Worm (Caenorhabditis elegans) whole organism, mixed stage, embryonic: Measurements from ENCODE around the gene C13A2.5.

Source experiments
- M03D4.4 ChIP-seq: sonication (generic microtip); optimal IDR thresholded peaks from 2 replicates; lab custom pipeline; 2017; ENCODE audit warnings: mild to moderate bottlenecking, missing genetic modification characterization, missing compliant biosample characterization
- bed-3 ChIP-seq: fragments of 200-800 bp; sonication (Bioruptor generic); optimal IDR thresholded peaks from 3 replicates; lab custom pipeline; 2018; ENCODE audit warnings: mild to moderate bottlenecking, missing genetic modification characterization, moderate library complexity, missing compliant biosample characterization
- blmp-1 ChIP-seq: fragments of 150-350 bp; optimal IDR thresholded peaks from 2 replicates; lab custom pipeline; 2014; ENCODE audit warnings: missing biosample characterization, missing genetic modification characterization
- ceh-43 ChIP-seq: fragments of 200-800 bp; sonication (Bioruptor generic); optimal IDR thresholded peaks from 2 replicates; lab custom pipeline; 2018; ENCODE audit warnings: mild to moderate bottlenecking, missing genetic modification characterization, moderate library complexity, missing compliant biosample characterization
- ces-1 ChIP-seq: fragments of 150-350 bp; optimal IDR thresholded peaks from 2 replicates; lab custom pipeline; 2014; ENCODE audit warnings: missing biosample characterization, missing genetic modification reagents, missing genetic modification characterization
- cnd-1 ChIP-seq: fragments of 200-800 bp; sonication (Bioruptor generic); optimal IDR thresholded peaks from 2 replicates; lab custom pipeline; 2018; ENCODE audit warnings: mild to moderate bottlenecking, missing genetic modification characterization, missing compliant biosample characterization
- drap-1 ChIP-seq: fragments of 200-800 bp; sonication (Bioruptor generic); optimal IDR thresholded peaks from 3 replicates; lab custom pipeline; 2018; ENCODE audit warnings: mild to moderate bottlenecking, missing genetic modification characterization, missing compliant biosample characterization
- elt-3 ChIP-seq: fragments of 150-350 bp; optimal IDR thresholded peaks from 2 replicates; lab custom pipeline; 2014; ENCODE audit warnings: missing biosample characterization, missing genetic modification characterization
- ham-2 ChIP-seq: fragments of 200-800 bp; sonication (Bioruptor generic); optimal IDR thresholded peaks from 2 replicates; lab custom pipeline; 2018; ENCODE audit warnings: mild to moderate bottlenecking, missing genetic modification characterization, missing compliant biosample characterization
- hlh-1 ChIP-seq: fragments of 150-350 bp; optimal IDR thresholded peaks from 2 replicates; lab custom pipeline; 2014; ENCODE audit warnings: missing biosample characterization, missing genetic modification reagents, missing genetic modification characterization
- lin-32 ChIP-seq: fragments of 200-800 bp; sonication (Bioruptor generic); optimal IDR thresholded peaks from 2 replicates; lab custom pipeline; 2018; ENCODE audit warnings: mild to moderate bottlenecking, missing genetic modification characterization, missing compliant biosample characterization
- lsy-2 ChIP-seq: fragments of 150-350 bp; optimal IDR thresholded peaks from 2 replicates; lab custom pipeline; 2014; ENCODE audit warnings: missing biosample characterization, missing genetic modification characterization
- mab-5 ChIP-seq: fragments of 150-350 bp; optimal IDR thresholded peaks from 2 replicates; lab custom pipeline; 2014; ENCODE audit warnings: missing biosample characterization, missing genetic modification characterization
- mep-1 ChIP-seq: fragments of 150-350 bp; optimal IDR thresholded peaks from 2 replicates; lab custom pipeline; 2017; ENCODE audit warnings: missing biosample characterization, missing genetic modification reagents, missing genetic modification characterization, inconsistent platforms
- mls-2 ChIP-seq: sonication (generic microtip); optimal IDR thresholded peaks from 2 replicates; lab custom pipeline; 2016; ENCODE audit warnings: mild to moderate bottlenecking, missing genetic modification characterization, moderate library complexity, missing compliant biosample characterization
- nhr-12 ChIP-seq: fragments of 150-350 bp; optimal IDR thresholded peaks from 2 replicates; lab custom pipeline; 2014; ENCODE audit warnings: missing biosample characterization, missing genetic modification characterization
- nhr-2 ChIP-seq: fragments of 150-350 bp; optimal IDR thresholded peaks from 2 replicates; lab custom pipeline; 2014; ENCODE audit warnings: missing biosample characterization, missing genetic modification characterization
- pha-4 ChIP-seq: fragments of 150-350 bp; optimal IDR thresholded peaks from 2 replicates; lab custom pipeline; 2018; ENCODE audit warnings: missing biosample characterization, missing genetic modification reagents, missing genetic modification characterization
- sem-2 ChIP-seq: fragments of 200-800 bp; sonication (Bioruptor generic); optimal IDR thresholded peaks from 2 replicates; lab custom pipeline; 2018; ENCODE audit warnings: mild to moderate bottlenecking, missing genetic modification characterization, missing compliant biosample characterization
- snpc-4 ChIP-seq: fragments of 150-350 bp; optimal IDR thresholded peaks from 2 replicates; lab custom pipeline; 2014; ENCODE audit warnings: missing biosample characterization, missing genetic modification characterization
- sptf-1 ChIP-seq: sonication (generic microtip); optimal IDR thresholded peaks from 2 replicates; lab custom pipeline; 2017; ENCODE audit warnings: mild to moderate bottlenecking, missing genetic modification characterization, moderate library complexity, missing compliant biosample characterization
- tbx-8 ChIP-seq: fragments of 200-800 bp; sonication (Bioruptor generic); optimal IDR thresholded peaks from 2 replicates; lab custom pipeline; 2018; ENCODE audit warnings: mild to moderate bottlenecking, missing genetic modification characterization, moderate library complexity, missing compliant biosample characterization
- unc-120 ChIP-seq: sonication (generic microtip); optimal IDR thresholded peaks from 2 replicates; lab custom pipeline; 2017; ENCODE audit warnings: missing genetic modification characterization, missing compliant biosample characterization; ENCODE audit not compliant: poor library complexity, severe bottlenecking
- unc-39 ChIP-seq: fragments of 150-350 bp; optimal IDR thresholded peaks from 2 replicates; lab custom pipeline; 2014; ENCODE audit warnings: missing biosample characterization, missing genetic modification characterization
- unc-62 ChIP-seq: fragments of 150-350 bp; optimal IDR thresholded peaks from 2 replicates; lab custom pipeline; 2014; ENCODE audit warnings: missing biosample characterization, missing genetic modification reagents, missing genetic modification characterization
- ztf-11 ChIP-seq: fragments of 150-350 bp; optimal IDR thresholded peaks from 2 replicates; lab custom pipeline; 2014; ENCODE audit warnings: missing biosample characterization, missing genetic modification characterization

The C13A2.5 gene

DNA sequence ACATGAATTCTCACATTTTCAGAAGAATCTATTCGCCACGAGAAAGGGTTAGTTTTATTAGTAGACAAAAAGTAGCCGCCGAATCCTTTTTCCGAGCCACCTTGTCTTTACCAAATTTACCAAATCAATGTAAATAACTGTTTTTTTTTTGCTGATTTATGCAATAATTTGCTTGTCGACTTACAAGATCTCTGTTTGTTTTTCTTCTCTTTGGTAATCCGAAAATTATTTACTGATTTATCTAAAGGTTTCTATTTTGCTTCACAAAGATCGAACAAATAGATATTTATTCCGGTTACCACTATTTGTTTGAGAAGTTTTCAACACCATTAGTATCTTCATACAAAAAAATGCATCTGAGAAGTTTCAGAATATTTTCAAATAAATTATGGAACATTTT is 9.6 kb upstream of the C13A2.5 start, which contains the start of gene C13A2.7:
Gene C13A2.7, plus strand, starts transcription at position 301 of the 400 bp plus-strand sequence.
- TF ChIP-seq sptf-1 (tag; lab: Kevin White, UChicago): no peak
- TF ChIP-seq mep-1 (tag; lab: Kevin White, UChicago): no peak
- no peak for TF ChIP-seq sem-2 (GFP tag; lab: Kevin White, UChicago)
- no peak for TF ChIP-seq nhr-2 (tag; lab: Kevin White, UChicago)
- no peak for TF ChIP-seq lin-32 (GFP tag; lab: Kevin White, UChicago)
- TF ChIP-seq cnd-1 (tag; lab: Kevin White, UChicago): no peak
- TF ChIP-seq ces-1 (GFP tag; lab: Kevin White, UChicago): no peak
- TF ChIP-seq hlh-1 (tag; lab: Kevin White, UChicago): no peak
- no peak for TF ChIP-seq blmp-1
- no peak for TF ChIP-seq M03D4.4 (tag; lab: Kevin White, UChicago)
- TF ChIP-seq pha-4 (tag; lab: Kevin White, UChicago): no peak
- TF ChIP-seq tbx-8: no peak
- TF ChIP-seq lsy-2 (tag; lab: Kevin White, UChicago): no peak
- TF ChIP-seq, all 35 proteins: peak for 0

DNA sequence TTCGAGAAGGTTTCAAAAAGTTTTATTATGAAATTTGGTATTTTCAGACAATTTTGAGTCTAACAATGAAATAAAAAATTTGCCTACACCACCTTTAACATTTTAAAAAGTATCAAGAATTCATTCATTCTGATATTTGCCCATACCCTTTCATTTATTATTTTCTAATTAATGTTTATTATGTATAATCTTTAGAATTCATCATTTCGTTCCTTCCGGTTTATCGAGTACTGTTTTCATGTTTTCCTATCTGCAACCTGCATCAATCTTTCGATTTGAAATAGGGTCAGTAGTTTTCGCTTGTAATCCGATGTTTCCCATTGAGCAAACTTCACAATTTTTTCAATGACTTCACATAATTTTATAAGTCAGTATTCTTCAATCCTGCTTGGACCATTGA is 6.2 kb upstream of the C13A2.5 start, which contains the start of gene C13A2.6:
Gene C13A2.6, plus strand, starts transcription at position 301 of the 400 bp plus-strand sequence.
- TF ChIP-seq mab-5 (no peak), lsy-2 (tag; lab: Kevin White, UChicago) (no peak), mep-1 (tag; lab: Kevin White, UChicago) (no peak), ztf-11 (tag; lab: Kevin White, UChicago) (no peak), unc-62 (GFP tag; lab: Kevin White, UChicago) (no peak)
- TF ChIP-seq, all 35 proteins: peak for 0

DNA sequence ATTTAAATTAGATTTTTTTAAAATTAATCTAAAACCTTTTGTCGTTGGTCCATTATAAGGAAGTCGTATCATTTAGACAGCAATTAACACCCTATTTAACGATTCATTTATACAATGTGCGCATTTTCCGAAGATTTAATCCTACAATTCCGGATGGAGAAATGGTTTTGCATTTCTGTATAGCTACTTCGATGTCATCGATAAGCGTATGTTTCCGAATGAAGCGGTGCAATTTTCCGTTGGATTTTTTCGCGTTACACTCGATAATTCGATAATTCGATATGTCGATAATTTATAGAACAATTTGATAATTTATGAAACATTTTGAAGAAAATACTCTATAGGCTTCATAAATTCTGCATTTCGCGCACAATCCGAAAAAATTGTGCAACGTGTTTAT is 599 bp upstream of the C13A2.5 start, which contains the start of gene C13A2.10:
Gene C13A2.10, minus strand, starts transcription at position 101 of the 400 bp plus-strand sequence.
- TF ChIP-seq hlh-1 (tag; lab: Kevin White, UChicago) (no peak), pha-4 (tag; lab: Kevin White, UChicago) (no peak), blmp-1 (no peak), lin-32 (GFP tag; lab: Kevin White, UChicago) (no peak), snpc-4 (no peak), sptf-1 (tag; lab: Kevin White, UChicago) (no peak), bed-3 (GFP tag; lab: Kevin White, UChicago) (no peak), unc-120 (no peak), tbx-8 (no peak)

DNA sequence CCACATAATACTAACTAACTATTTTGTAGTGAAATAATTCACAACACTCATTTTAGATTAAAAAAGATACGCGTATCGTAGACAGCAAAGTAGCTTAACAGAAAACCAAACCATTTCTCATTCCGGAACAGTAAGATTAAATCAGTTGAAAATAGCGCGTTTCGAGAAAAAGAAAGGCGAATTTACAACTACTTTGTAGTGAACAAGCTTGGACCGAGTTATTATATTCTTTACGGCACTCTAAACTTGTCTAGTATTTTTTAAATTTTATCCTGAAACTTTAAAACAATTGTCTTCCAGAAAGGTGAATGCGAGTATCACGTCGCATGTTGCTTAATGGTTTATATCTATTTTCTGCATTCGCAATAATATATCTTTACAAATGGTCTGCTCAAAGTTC is 3.5 kb downstream of the C13A2.5 start, which contains the start of gene C13A2.4:
Gene C13A2.4, plus strand, starts transcription at position 301 of the 400 bp plus-strand sequence.
- TF ChIP-seq mab-5 (no peak), mls-2 (tag; lab: Kevin White, UChicago) (no peak), lin-32 (GFP tag; lab: Kevin White, UChicago) (no peak), blmp-1 (no peak), unc-120 (no peak), sptf-1 (tag; lab: Kevin White, UChicago) (no peak), bed-3 (GFP tag; lab: Kevin White, UChicago) (no peak), ham-2 (GFP tag; lab: Kevin White, UChicago) (no peak), ces-1 (GFP tag; lab: Kevin White, UChicago) (no peak), ztf-11 (tag; lab: Kevin White, UChicago) (no peak), cnd-1 (tag; lab: Kevin White, UChicago) (no peak), unc-39 (tag; lab: Kevin White, UChicago) (no peak), elt-3 (no peak)
- TF ChIP-seq, all 35 proteins: peak for 0

DNA sequence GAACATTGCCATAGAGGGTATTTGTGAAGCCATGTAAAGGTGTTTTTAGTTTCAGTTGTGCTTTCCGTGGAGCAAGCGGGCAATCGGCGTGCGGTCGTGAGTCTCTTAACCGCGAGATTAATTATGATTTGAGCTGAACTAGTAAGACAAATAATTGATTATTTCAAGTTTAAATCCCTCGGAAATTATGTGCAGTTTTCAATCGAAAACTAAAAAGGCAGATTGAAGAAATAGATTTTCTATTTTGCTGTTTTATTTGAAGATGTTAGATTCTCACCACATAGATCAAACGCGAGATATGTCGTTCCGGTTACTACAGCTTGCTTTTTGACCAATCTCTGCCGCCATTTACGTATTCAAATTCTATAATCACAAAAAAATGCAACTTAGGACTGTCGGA is 6.4 kb downstream of the C13A2.5 start, which contains the start of gene C13A2.3:
Gene C13A2.3, plus strand, starts transcription at position 301 of the 400 bp plus-strand sequence.
- TF ChIP-seq unc-39 (tag; lab: Kevin White, UChicago): no peak
- TF ChIP-seq, all 35 proteins: peak for 0

DNA sequence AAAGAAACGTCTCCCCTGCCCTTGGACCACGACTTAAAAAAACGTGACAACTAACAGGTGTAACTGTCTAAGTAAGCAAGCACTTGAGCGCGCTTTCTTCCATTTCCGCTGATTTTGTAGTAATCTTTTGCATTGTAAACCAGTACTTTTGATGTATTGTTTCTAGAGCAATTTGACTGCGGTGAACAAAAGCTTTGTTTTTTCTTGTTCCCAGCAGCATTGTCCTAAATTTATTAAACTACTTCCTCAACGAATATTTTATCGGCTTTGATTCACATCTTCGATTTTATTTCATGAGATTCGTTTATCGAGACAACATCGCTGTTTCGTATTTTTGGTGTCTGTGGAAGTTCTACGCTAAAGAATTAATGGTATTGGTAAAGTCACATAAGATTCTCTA is 13.1 kb downstream of the C13A2.5 start, which contains the start of gene C13A2.1:
Gene C13A2.1, plus strand, starts transcription at position 301 of the 400 bp plus-strand sequence.
- TF ChIP-seq cnd-1 (tag; lab: Kevin White, UChicago) (no peak), drap-1 (GFP tag; lab: Kevin White, UChicago) (no peak), ceh-43 (GFP tag; lab: Kevin White, UChicago) (no peak), nhr-2 (tag; lab: Kevin White, UChicago) (no peak), sptf-1 (tag; lab: Kevin White, UChicago) (no peak), elt-3 (no peak), ham-2 (GFP tag; lab: Kevin White, UChicago) (no peak), mab-5 (no peak), mep-1 (tag; lab: Kevin White, UChicago) (no peak), nhr-12 (no peak), mls-2 (tag; lab: Kevin White, UChicago) (no peak)
